Fruit fly (Drosophila melanogaster): ENCODE measurements around the gene rump.

DNA sequence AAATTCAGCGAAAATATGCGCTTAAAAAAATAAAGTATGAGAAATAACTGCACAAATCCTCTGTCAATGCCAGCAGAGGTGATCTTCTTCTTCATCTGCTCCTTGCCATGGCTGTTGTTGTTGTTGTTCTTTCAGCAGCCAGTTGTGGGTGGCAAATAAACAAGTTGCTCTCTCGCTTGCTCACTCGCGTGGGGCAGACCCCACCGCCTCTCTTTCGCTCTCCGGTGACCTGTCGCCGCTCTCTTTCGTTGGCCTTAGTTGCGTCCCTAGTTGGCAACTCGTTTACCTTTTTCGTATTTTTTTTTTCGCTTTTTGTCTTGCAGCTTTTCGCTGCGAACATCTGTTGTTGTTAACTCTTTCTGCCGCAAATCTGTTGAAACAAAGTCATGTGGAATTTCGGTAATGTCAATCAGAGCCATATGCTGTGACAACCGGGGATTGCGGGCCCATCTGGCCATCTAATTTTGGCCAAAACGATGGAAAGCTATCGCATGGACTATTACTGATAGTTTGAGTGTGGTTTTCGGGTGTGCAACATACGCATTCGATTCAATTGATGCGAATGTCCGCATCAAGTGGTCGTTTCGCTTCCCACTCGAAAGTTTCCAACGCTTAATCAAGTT is 24.6 kb upstream of the rump start:
- TF ChIP-seq D1 (tag; optimal IDR thresholded peaks at IDR 0.05): no peak
- TF ChIP-seq CG13204 (GFP tag; optimal IDR thresholded peaks at IDR 0.05): no peak
- no peak for TF ChIP-seq CG8301 (tag; optimal IDR thresholded peaks at IDR 0.05)
- TF ChIP-seq CG15710 (tag; optimal IDR thresholded peaks at IDR 0.05): no peak
- no peak for TF ChIP-seq Pif1B (GFP tag; optimal IDR thresholded peaks at IDR 0.05)
- TF ChIP-seq CG17806 (tag; optimal IDR thresholded peaks at IDR 0.05): no peak
- no peak for TF ChIP-seq CG14655 (GFP tag; optimal IDR thresholded peaks at IDR 0.05)

All from whole organism, pupa.